Worm (Caenorhabditis elegans) whole organism, L1 larva: ENCODE results near the gene F48B9.1.

Experiments
- F16B12.6 ChIP-seq: fragments of 150-350 bp; optimal IDR thresholded peaks from 2 replicates; lab custom pipeline; 2014; ENCODE audit warnings: missing biosample characterization, missing genetic modification characterization
- aly-2 ChIP-seq: fragments of 150-350 bp; optimal IDR thresholded peaks from 2 replicates; lab custom pipeline; 2014; ENCODE audit warnings: missing biosample characterization, missing genetic modification characterization
- blmp-1 ChIP-seq: fragments of 150-350 bp; optimal IDR thresholded peaks from 2 replicates; lab custom pipeline; 2014; ENCODE audit warnings: missing biosample characterization, missing genetic modification characterization
- ceh-90 ChIP-seq: sonication (generic microtip); optimal IDR thresholded peaks from 2 replicates; lab custom pipeline; 2016; ENCODE audit warnings: missing genetic modification characterization, missing compliant biosample characterization
- dsc-1 ChIP-seq: sonication (generic microtip); optimal IDR thresholded peaks from 2 replicates; lab custom pipeline; 2016; ENCODE audit warnings: mild to moderate bottlenecking, missing genetic modification characterization, missing compliant biosample characterization
- efl-1 ChIP-seq, 4 experiments: fragments of 150-350 bp; optimal IDR thresholded peaks in 3 of 4; peaks in 1 of 4; 1 replicate in 1 of 4; 2 replicates in 3 of 4; lab custom pipeline; 2014; ENCODE audit warnings: missing biosample characterization in 2 of 4, missing genetic modification characterization in 2 of 4, missing genetic modification reagents in 2 of 4
- elt-2 ChIP-seq: sonication (generic microtip); optimal IDR thresholded peaks from 2 replicates; lab custom pipeline; 2016; ENCODE audit warnings: missing genetic modification characterization, mild to moderate bottlenecking, inconsistent platforms, missing compliant biosample characterization, missing genetic modification reagents
- elt-3 ChIP-seq, 6 experiments: fragments of 150-350 bp in 1 of 6; sonication (generic microtip); optimal IDR thresholded peaks; 2 replicates each; lab custom pipeline; 2017 to 2018; ENCODE audit warnings: missing biosample characterization in 6 of 6, missing genetic modification characterization in 6 of 6, inconsistent platforms in 1 of 6
- ets-5 ChIP-seq: fragments of 200-800 bp; sonication (Bioruptor generic); IDR thresholded peaks from 2 replicates; pipeline ENCODE4 v1.3.6; 2022; ENCODE audit warnings: missing genetic modification characterization, missing compliant biosample characterization
- fkh-10 ChIP-seq: sonication (generic microtip); optimal IDR thresholded peaks from 2 replicates; lab custom pipeline; 2017; ENCODE audit warnings: missing biosample characterization, missing genetic modification reagents, missing genetic modification characterization
- fkh-4 ChIP-seq: sonication (generic microtip); optimal IDR thresholded peaks from 2 replicates; lab custom pipeline; 2016; ENCODE audit warnings: missing compliant biosample characterization, missing genetic modification characterization, borderline replicate concordance
- fkh-8 ChIP-seq: sonication (generic microtip); optimal IDR thresholded peaks from 2 replicates; lab custom pipeline; 2016; ENCODE audit warnings: mild to moderate bottlenecking, missing genetic modification characterization, missing compliant biosample characterization
- lin-14 ChIP-seq: fragments of 200-800 bp; sonication (Bioruptor generic); optimal IDR thresholded peaks from 2 replicates; lab custom pipeline; 2018; ENCODE audit warnings: mild to moderate bottlenecking, missing genetic modification characterization, moderate library complexity, missing compliant biosample characterization
- lin-39 ChIP-seq: fragments of 150-350 bp; optimal IDR thresholded peaks from 2 replicates; lab custom pipeline; 2014; ENCODE audit warnings: missing biosample characterization, missing genetic modification reagents, missing genetic modification characterization
- lsy-2 ChIP-seq, 2 experiments: fragments of 150-350 bp; optimal IDR thresholded peaks; 2 replicates each; lab custom pipeline; 2014; ENCODE audit warnings: missing biosample characterization in 2 of 2, missing genetic modification characterization in 2 of 2
- mab-9 ChIP-seq: fragments of 200-800 bp; sonication (Bioruptor generic); IDR thresholded peaks from 2 replicates; pipeline ENCODE4 v1.3.6; 2022; ENCODE audit warnings: missing genetic modification reagents, missing genetic modification characterization, missing compliant biosample characterization
- mdl-1 ChIP-seq, 2 experiments: fragments of 150-350 bp; optimal IDR thresholded peaks; 2 replicates each; lab custom pipeline; 2014 to 2017; ENCODE audit warnings: missing biosample characterization in 2 of 2, missing genetic modification characterization in 2 of 2, inconsistent platforms in 1 of 2
- nhr-12 ChIP-seq: sonication (generic microtip); optimal IDR thresholded peaks from 2 replicates; lab custom pipeline; 2017; ENCODE audit warnings: missing biosample characterization, missing genetic modification characterization
- nhr-237 ChIP-seq: fragments of 150-350 bp; optimal IDR thresholded peaks from 2 replicates; lab custom pipeline; 2014; ENCODE audit warnings: missing biosample characterization, missing genetic modification characterization
- nhr-28 ChIP-seq: fragments of 150-350 bp; optimal IDR thresholded peaks from 2 replicates; lab custom pipeline; 2014; ENCODE audit warnings: missing biosample characterization, missing genetic modification characterization
- nhr-71 ChIP-seq: sonication (generic microtip); optimal IDR thresholded peaks from 2 replicates; lab custom pipeline; 2016; ENCODE audit warnings: mild to moderate bottlenecking, missing genetic modification characterization, moderate library complexity, missing compliant biosample characterization
- nhr-85 ChIP-seq: sonication (generic microtip); peaks from one replicate; lab custom pipeline; 2016; ENCODE audit warnings: missing genetic modification characterization, inconsistent platforms, missing compliant biosample characterization
- nhr-90 ChIP-seq: sonication (generic microtip); optimal IDR thresholded peaks from 2 replicates; lab custom pipeline; 2016; ENCODE audit warnings: mild to moderate bottlenecking, missing genetic modification characterization, missing compliant biosample characterization; ENCODE audit not compliant: poor library complexity
- pqm-1 ChIP-seq: sonication (generic microtip); optimal IDR thresholded peaks from 3 replicates; lab custom pipeline; 2017; ENCODE audit warnings: missing biosample characterization, missing genetic modification characterization
- rnt-1 ChIP-seq: sonication (generic microtip); optimal IDR thresholded peaks from 2 replicates; lab custom pipeline; 2016; ENCODE audit warnings: mild to moderate bottlenecking, missing genetic modification characterization, moderate library complexity, missing compliant biosample characterization
- snu-23 ChIP-seq: sonication (generic microtip); optimal IDR thresholded peaks from 2 replicates; lab custom pipeline; 2016; ENCODE audit warnings: missing genetic modification characterization, missing compliant biosample characterization
- tlp-1 ChIP-seq: fragments of 150-350 bp; optimal IDR thresholded peaks from 2 replicates; lab custom pipeline; 2014; ENCODE audit warnings: missing biosample characterization, missing genetic modification characterization
- unc-86 ChIP-seq: sonication (generic microtip); optimal IDR thresholded peaks from 2 replicates; lab custom pipeline; 2016; ENCODE audit warnings: missing genetic modification characterization, missing compliant biosample characterization
- unc-98 ChIP-seq: fragments of 200-800 bp; sonication (Bioruptor generic); IDR thresholded peaks from 2 replicates; pipeline ENCODE4 v1.3.6; 2022; ENCODE audit warnings: missing genetic modification characterization, missing compliant biosample characterization
- zag-1 ChIP-seq: fragments of 150-350 bp; optimal IDR thresholded peaks from 2 replicates; lab custom pipeline; 2014; ENCODE audit warnings: missing biosample characterization, missing genetic modification characterization
- zip-4 ChIP-seq: fragments of 200-800 bp; sonication (Bioruptor generic); optimal IDR thresholded peaks from 2 replicates; lab custom pipeline; 2018; ENCODE audit warnings: mild to moderate bottlenecking, missing genetic modification characterization, moderate library complexity, missing compliant biosample characterization

The F48B9.1 gene

ce11 chrX:2188885-2189284 lies 8.2 kb downstream of the F48B9.1 start:
- TF ChIP-seq rnt-1 (tag; lab: Kevin White, UChicago) (peak; percentile 48), fkh-8 (tag; lab: Kevin White, UChicago) (no peak), nhr-71 (tag; lab: Kevin White, UChicago) (peak; percentile 6), lin-14 (GFP tag; lab: Kevin White, UChicago) (peak; percentile 63)

ce11 chrX:2190740-2191139 lies 10.1 kb downstream of the F48B9.1 start:
- peak; percentile 64 for TF ChIP-seq dsc-1 (tag; lab: Kevin White, UChicago)
- no peak for TF ChIP-seq efl-1 (optimal IDR thresholded peaks at IDR 0.05; lab: Kevin White, UChicago)
- peak in 1 of 2 experiments; percentile 85 for TF ChIP-seq efl-1 (GFP tag; optimal IDR thresholded peaks at IDR 0.05 in 1 of 2; lab: Kevin White, UChicago)
- no peak for TF ChIP-seq zip-4 (GFP tag; lab: Kevin White, UChicago)
- TF ChIP-seq fkh-4 (tag; lab: Kevin White, UChicago): peak; percentile 25
- TF ChIP-seq, all 84 proteins: peak for 3

- TF ChIP-seq aly-2 (tag; lab: Kevin White, UChicago) (no peak), fkh-10 (GFP tag; lab: Kevin White, UChicago) (peak; percentile 77), lin-14 (GFP tag; lab: Kevin White, UChicago) (peak; percentile 25), efl-1 (optimal IDR thresholded peaks at IDR 0.05; lab: Kevin White, UChicago) (no peak), efl-1 (GFP tag; optimal IDR thresholded peaks at IDR 0.05 in 1 of 2; lab: Kevin White, UChicago) (peak in 1 of 2 experiments; percentile 76), mab-9 (GFP tag; lab: Robert Waterston, UW) (no peak), nhr-90 (tag; lab: Kevin White, UChicago) (no peak), blmp-1 (tag; lab: Kevin White, UChicago) (no peak), rnt-1 (tag; lab: Kevin White, UChicago) (no peak), nhr-12 (tag; lab: Kevin White, UChicago) (no peak), ceh-90 (tag; lab: Kevin White, UChicago) (no peak), unc-86 (tag; lab: Kevin White, UChicago) (no peak), elt-2 (tag; lab: Kevin White, UChicago) (no peak), snu-23 (GFP tag; lab: Kevin White, UChicago) (no peak)
These were observed 11.4 kb downstream of the F48B9.1 start, which contains the start of gene gap-1 for ce11 chrX:2191925-2192554. Gene gap-1 (plus strand): TSS chrX:2192504.

- TF ChIP-seq F16B12.6 (no peak), efl-1 (optimal IDR thresholded peaks at IDR 0.05; lab: Kevin White, UChicago) (no peak), efl-1 (GFP tag; optimal IDR thresholded peaks at IDR 0.05 in 1 of 2; lab: Kevin White, UChicago) (peak in 1 of 2 experiments; percentile 91)
These were observed 16.8 kb downstream of the F48B9.1 start for ce11 chrX:2197444-2197843.

ce11 chrX:2199140-2199539 lies 18.5 kb downstream of the F48B9.1 start, which contains the start of gene T24C12.1:
Gene T24C12.1 (plus strand): TSS chrX:2199440.
- TF ChIP-seq nhr-28 (tag; lab: Kevin White, UChicago) (no peak), elt-2 (tag; lab: Kevin White, UChicago) (no peak), tlp-1 (tag; lab: Kevin White, UChicago) (no peak), lsy-2 (tag; optimal IDR thresholded peaks at IDR 0.05; lab: Kevin White, UChicago) (no peak), efl-1 (optimal IDR thresholded peaks at IDR 0.05; lab: Kevin White, UChicago) (no peak), efl-1 (GFP tag; optimal IDR thresholded peaks at IDR 0.05 in 1 of 2; lab: Kevin White, UChicago) (no peak), ceh-90 (tag; lab: Kevin White, UChicago) (no peak), lin-39 (tag; lab: Kevin White, UChicago) (no peak)

ce11 chrX:2203760-2204159 lies 23.1 kb downstream of the F48B9.1 start, which contains the start of gene T24C12.3:
Gene T24C12.3 (minus strand): TSS chrX:2203893.
- no peak for TF ChIP-seq tlp-1 (tag; lab: Kevin White, UChicago)
- no peak for TF ChIP-seq nhr-237 (tag; lab: Kevin White, UChicago)
- TF ChIP-seq nhr-85 (tag; lab: Kevin White, UChicago): peak; percentile 25
- TF ChIP-seq ets-5 (GFP tag; lab: Robert Waterston, UW): no peak
- no peak for TF ChIP-seq mdl-1 (tag; optimal IDR thresholded peaks at IDR 0.05; lab: Kevin White, UChicago)
- TF ChIP-seq unc-98 (GFP tag; lab: Robert Waterston, UW): no peak
- no peak for TF ChIP-seq zag-1 (tag; lab: Kevin White, UChicago)
- peak; percentile 35 for TF ChIP-seq lin-14 (GFP tag; lab: Kevin White, UChicago)
- no peak for TF ChIP-seq efl-1 (optimal IDR thresholded peaks at IDR 0.05; lab: Kevin White, UChicago)
- TF ChIP-seq efl-1 (GFP tag; optimal IDR thresholded peaks at IDR 0.05 in 1 of 2; lab: Kevin White, UChicago): peak in 1 of 2 experiments; percentile 12
- TF ChIP-seq pqm-1 (tag; lab: Kevin White, UChicago): peak; percentile 87
- peak in 1 of 6 experiments; percentile 61 for TF ChIP-seq elt-3 (tag; optimal IDR thresholded peaks at IDR 0.05; lab: Kevin White, UChicago)
- peak; percentile 79 for TF ChIP-seq elt-2 (tag; lab: Kevin White, UChicago)
